Fruit fly (Drosophila melanogaster) whole organism, prepupa: ENCODE data around the gene CG43658.

Experiments used
- Blimp-1 ChIP-seq: fragments of 200-800 bp; sonication (Bioruptor generic); optimal IDR thresholded peaks from 3 replicates; lab custom pipeline; 2017; ENCODE audit warnings: missing biosample characterization, missing genetic modification characterization, mild to moderate bottlenecking, moderate library complexity, missing genetic modification reagents
- CG10669 ChIP-seq: fragments of 200-800 bp; sonication (Bioruptor generic); optimal IDR thresholded peaks from 3 replicates; lab custom pipeline; 2018; ENCODE audit warnings: missing biosample characterization, mild to moderate bottlenecking, missing genetic modification characterization, moderate library complexity
- CG11294 ChIP-seq: fragments of 200-800 bp; sonication (Bioruptor generic); IDR thresholded peaks from 2 replicates; pipeline ENCODE4 v1.3.6; 2022; ENCODE audit warnings: missing biosample characterization, missing genetic modification characterization
- CG11762 ChIP-seq: fragments of 200-800 bp; sonication (Bioruptor generic); optimal IDR thresholded peaks from 3 replicates; lab custom pipeline; 2016; ENCODE audit warnings: missing biosample characterization, missing genetic modification characterization; ENCODE audit not compliant: insufficient read depth
- CG11902 ChIP-seq: fragments of 200-800 bp; sonication (Bioruptor generic); optimal IDR thresholded peaks from 3 replicates; lab custom pipeline; 2016; ENCODE audit warnings: missing biosample characterization, missing genetic modification characterization
- CG15336 ChIP-seq: fragments of 200-800 bp; sonication (Bioruptor generic); IDR thresholded peaks from 2 replicates; pipeline ENCODE4 v1.3.6; 2022; ENCODE audit warnings: missing biosample characterization, missing genetic modification characterization
- CG1621 ChIP-seq: fragments of 200-800 bp; sonication (Bioruptor generic); optimal IDR thresholded peaks from 3 replicates; lab custom pipeline; 2018; ENCODE audit warnings: missing biosample characterization, mild to moderate bottlenecking, missing genetic modification characterization
- CG16779 ChIP-seq: fragments of 200-800 bp; sonication (Bioruptor generic); optimal IDR thresholded peaks from 3 replicates; lab custom pipeline; 2017; ENCODE audit warnings: missing biosample characterization, mild to moderate bottlenecking, missing genetic modification characterization
- CG3032 ChIP-seq: fragments of 200-800 bp; optimal IDR thresholded peaks from 2 replicates; lab custom pipeline; 2019; ENCODE audit warnings: missing biosample characterization, mild to moderate bottlenecking, missing genetic modification characterization, moderate library complexity
- CG3919 ChIP-seq: fragments of 200-800 bp; sonication (Bioruptor generic); optimal IDR thresholded peaks from 3 replicates; lab custom pipeline; 2016; ENCODE audit warnings: missing biosample characterization, missing genetic modification characterization
- CG4318 ChIP-seq: fragments of 200-800 bp; sonication (Bioruptor generic); optimal IDR thresholded peaks from 3 replicates; lab custom pipeline; 2017; ENCODE audit warnings: missing biosample characterization, mild to moderate bottlenecking, missing genetic modification characterization
- CG6276 ChIP-seq: fragments of 200-800 bp; sonication (Bioruptor generic); optimal IDR thresholded peaks from 2 replicates; lab custom pipeline; 2017; ENCODE audit warnings: missing biosample characterization, mild to moderate bottlenecking, missing genetic modification characterization
- CG6808 ChIP-seq: fragments of 200-800 bp; sonication (Bioruptor generic); optimal IDR thresholded peaks from 3 replicates; lab custom pipeline; 2017; ENCODE audit warnings: missing biosample characterization, missing genetic modification characterization, mild to moderate bottlenecking, moderate library complexity, missing genetic modification reagents
- CG6854 ChIP-seq: fragments of 200-800 bp; sonication (Bioruptor generic); optimal IDR thresholded peaks from 2 replicates; lab custom pipeline; 2017; ENCODE audit warnings: missing biosample characterization, mild to moderate bottlenecking, missing genetic modification characterization
- CG8119 ChIP-seq: fragments of 200-800 bp; sonication (Bioruptor generic); IDR thresholded peaks from 3 replicates; pipeline ENCODE4 v1.3.6; 2022; ENCODE audit warnings: missing biosample characterization, missing genetic modification characterization
- CG8319 ChIP-seq: fragments of 200-800 bp; sonication (Bioruptor generic); optimal IDR thresholded peaks from 3 replicates; lab custom pipeline; 2016; ENCODE audit warnings: missing biosample characterization, missing genetic modification characterization
- CG8632 ChIP-seq: fragments of 200-800 bp; sonication (Bioruptor generic); optimal IDR thresholded peaks from 3 replicates; lab custom pipeline; 2016; ENCODE audit warnings: missing biosample characterization, missing genetic modification characterization
- Eip78C ChIP-seq: fragments of 200-800 bp; sonication (Bioruptor generic); peaks from one replicate; lab custom pipeline; 2016; ENCODE audit warnings: missing biosample characterization, missing genetic modification characterization
- Eip93F ChIP-seq: fragments of 200-800 bp; sonication (Bioruptor generic); optimal IDR thresholded peaks from 2 replicates; lab custom pipeline; 2016; ENCODE audit warnings: missing biosample characterization, mild to moderate bottlenecking, missing genetic modification characterization
- Ets21C ChIP-seq: fragments of 200-800 bp; sonication (Bioruptor generic); optimal IDR thresholded peaks from 3 replicates; lab custom pipeline; 2016; ENCODE audit warnings: missing biosample characterization, missing genetic modification characterization
- Ets96B ChIP-seq: fragments of 200-800 bp; optimal IDR thresholded peaks from 2 replicates; lab custom pipeline; 2019; ENCODE audit warnings: missing biosample characterization, mild to moderate bottlenecking, missing genetic modification characterization, moderate library complexity
- Gug ChIP-seq: fragments of 200-800 bp; sonication (Bioruptor generic); IDR thresholded peaks from 2 replicates; pipeline ENCODE4 v1.3.6; 2022; ENCODE audit warnings: missing biosample characterization, missing genetic modification characterization
- Hr4 ChIP-seq: fragments of 200-800 bp; sonication (Bioruptor generic); optimal IDR thresholded peaks from 3 replicates; lab custom pipeline; 2016; ENCODE audit warnings: missing biosample characterization, missing genetic modification characterization
- Lpt ChIP-seq: fragments of 200-800 bp; sonication (Bioruptor generic); optimal IDR thresholded peaks from 3 replicates; lab custom pipeline; 2016; ENCODE audit warnings: missing biosample characterization, missing genetic modification characterization
- Met ChIP-seq: fragments of 200-800 bp; sonication (Bioruptor generic); optimal IDR thresholded peaks from 3 replicates; lab custom pipeline; 2016; ENCODE audit warnings: missing biosample characterization, missing genetic modification characterization
- OdsH ChIP-seq: fragments of 200-800 bp; sonication (Bioruptor generic); optimal IDR thresholded peaks from 3 replicates; lab custom pipeline; 2016; ENCODE audit warnings: missing biosample characterization, missing genetic modification characterization
- Sox14 ChIP-seq: fragments of 200-800 bp; sonication (Bioruptor generic); optimal IDR thresholded peaks from 3 replicates; lab custom pipeline; 2016; ENCODE audit warnings: missing biosample characterization, missing genetic modification characterization
- Sox15 ChIP-seq: fragments of 200-800 bp; sonication (Bioruptor generic); optimal IDR thresholded peaks from 3 replicates; lab custom pipeline; 2016; ENCODE audit warnings: missing biosample characterization, missing genetic modification characterization
- achi ChIP-seq: fragments of 200-800 bp; sonication (Bioruptor generic); optimal IDR thresholded peaks from 3 replicates; lab custom pipeline; 2016; ENCODE audit warnings: missing biosample characterization, missing genetic modification characterization
- cyc ChIP-seq: fragments of 200-800 bp; sonication (Bioruptor generic); optimal IDR thresholded peaks from 3 replicates; lab custom pipeline; 2016; ENCODE audit warnings: missing biosample characterization, missing genetic modification characterization
- dac ChIP-seq: fragments of 200-800 bp; sonication (Bioruptor generic); optimal IDR thresholded peaks from 2 replicates; lab custom pipeline; 2017; ENCODE audit warnings: missing biosample characterization, mild to moderate bottlenecking, missing genetic modification characterization
- dsx ChIP-seq: fragments of 200-800 bp; optimal IDR thresholded peaks from 3 replicates; lab custom pipeline; 2019; ENCODE audit warnings: missing biosample characterization, mild to moderate bottlenecking, missing genetic modification characterization, moderate library complexity; ENCODE audit not compliant: poor library complexity, severe bottlenecking
- eg ChIP-seq: fragments of 200-800 bp; sonication (Bioruptor generic); IDR thresholded peaks from 3 replicates; pipeline ENCODE4 v1.3.6; 2022; ENCODE audit warnings: missing biosample characterization, missing genetic modification characterization
- esn ChIP-seq: fragments of 200-800 bp; sonication (Bioruptor generic); optimal IDR thresholded peaks from 2 replicates; lab custom pipeline; 2016; ENCODE audit warnings: missing biosample characterization, mild to moderate bottlenecking, missing genetic modification characterization, moderate library complexity
- fd59A ChIP-seq: fragments of 200-800 bp; sonication (Bioruptor generic); optimal IDR thresholded peaks from 2 replicates; lab custom pipeline; 2017; ENCODE audit warnings: missing biosample characterization, mild to moderate bottlenecking, missing genetic modification characterization, missing genetic modification reagents
- fd85E ChIP-seq: fragments of 200-800 bp; sonication (Bioruptor generic); optimal IDR thresholded peaks from 3 replicates; lab custom pipeline; 2016; ENCODE audit warnings: missing biosample characterization, missing genetic modification characterization
- fkh ChIP-seq: fragments of 200-800 bp; sonication (Bioruptor generic); optimal IDR thresholded peaks from 3 replicates; lab custom pipeline; 2017; ENCODE audit warnings: missing biosample characterization, mild to moderate bottlenecking, missing genetic modification characterization, moderate library complexity
- lz ChIP-seq: fragments of 200-800 bp; sonication (Bioruptor generic); optimal IDR thresholded peaks from 3 replicates; lab custom pipeline; 2016; ENCODE audit warnings: missing biosample characterization, missing genetic modification characterization
- net ChIP-seq: fragments of 200-800 bp; sonication (Bioruptor generic); optimal IDR thresholded peaks from 3 replicates; lab custom pipeline; 2016; ENCODE audit warnings: missing biosample characterization, missing genetic modification characterization
- spab ChIP-seq: fragments of 200-800 bp; sonication (Bioruptor generic); optimal IDR thresholded peaks from 2 replicates; lab custom pipeline; 2017; ENCODE audit warnings: missing biosample characterization, mild to moderate bottlenecking, missing genetic modification characterization, missing genetic modification reagents
- svp ChIP-seq: fragments of 200-800 bp; sonication (Bioruptor generic); peaks from one replicate; lab custom pipeline; 2016; ENCODE audit warnings: missing biosample characterization, missing genetic modification characterization
- vri ChIP-seq: fragments of 200-800 bp; sonication (Bioruptor generic); optimal IDR thresholded peaks from 3 replicates; lab custom pipeline; 2016; ENCODE audit warnings: missing biosample characterization, mild to moderate bottlenecking, missing genetic modification characterization

CG43658 gene

DNA sequence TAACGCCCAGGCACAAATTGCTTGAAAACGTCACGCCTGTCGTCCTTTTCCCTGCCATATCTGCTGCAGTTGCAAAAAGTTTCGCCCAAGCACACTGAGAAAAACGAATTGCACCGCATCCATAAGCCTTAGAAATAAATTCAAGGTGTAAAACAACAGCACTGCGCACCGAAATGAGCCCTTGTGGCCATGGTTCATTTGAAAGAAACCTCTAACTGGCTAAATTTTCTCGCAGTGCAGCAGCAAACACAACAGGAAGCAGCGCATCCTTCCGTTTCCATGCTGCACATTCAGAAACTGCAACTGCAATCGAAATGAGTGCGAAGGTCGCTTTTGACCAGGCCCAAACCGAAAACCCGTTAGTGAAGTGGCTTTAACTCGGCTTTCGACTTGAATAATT, 136.6 kb downstream of the CG43658 start (continued):
- no peak for TF ChIP-seq dac (GFP tag; lab: Kevin White, UChicago)
- TF ChIP-seq CG8319 (GFP tag; lab: Kevin White, UChicago), result peak; percentile 11
- TF ChIP-seq CG8119, result no peak
- TF ChIP-seq OdsH, result peak; percentile 28
- TF ChIP-seq CG6854 (GFP tag; lab: Kevin White, UChicago), result no peak
- no peak for TF ChIP-seq Sox15
- no peak for TF ChIP-seq CG3919 (GFP tag; lab: Kevin White, UChicago)
- TF ChIP-seq CG11294, result 0 out of 2 replicates have a peak, but pooled peaks have one; percentile 25
- TF ChIP-seq svp (GFP tag; lab: Kevin White, UChicago), result no peak
- no peak for TF ChIP-seq vri (GFP tag; lab: Kevin White, UChicago)
- TF ChIP-seq spab, result no peak
- no peak for TF ChIP-seq lz (GFP tag; lab: Kevin White, UChicago)
- TF ChIP-seq CG11762 (GFP tag; lab: Kevin White, UChicago), result no peak
- TF ChIP-seq CG8632, result no peak
- no peak for TF ChIP-seq CG6276 (GFP tag; lab: Kevin White, UChicago)
- TF ChIP-seq Eip93F, result no peak
- no peak for TF ChIP-seq fd59A (GFP tag; lab: Kevin White, UChicago)
- TF ChIP-seq Ets96B (tag; lab: Kevin White, UChicago), result no peak
- TF ChIP-seq achi (GFP tag; lab: Kevin White, UChicago), result no peak
- no peak for TF ChIP-seq Hr4 (GFP tag; lab: Kevin White, UChicago)
- no peak for TF ChIP-seq CG10669
- TF ChIP-seq Sox14 (GFP tag; lab: Kevin White, UChicago), result no peak
- TF ChIP-seq fkh (GFP tag; lab: Kevin White, UChicago), result no peak

DNA sequence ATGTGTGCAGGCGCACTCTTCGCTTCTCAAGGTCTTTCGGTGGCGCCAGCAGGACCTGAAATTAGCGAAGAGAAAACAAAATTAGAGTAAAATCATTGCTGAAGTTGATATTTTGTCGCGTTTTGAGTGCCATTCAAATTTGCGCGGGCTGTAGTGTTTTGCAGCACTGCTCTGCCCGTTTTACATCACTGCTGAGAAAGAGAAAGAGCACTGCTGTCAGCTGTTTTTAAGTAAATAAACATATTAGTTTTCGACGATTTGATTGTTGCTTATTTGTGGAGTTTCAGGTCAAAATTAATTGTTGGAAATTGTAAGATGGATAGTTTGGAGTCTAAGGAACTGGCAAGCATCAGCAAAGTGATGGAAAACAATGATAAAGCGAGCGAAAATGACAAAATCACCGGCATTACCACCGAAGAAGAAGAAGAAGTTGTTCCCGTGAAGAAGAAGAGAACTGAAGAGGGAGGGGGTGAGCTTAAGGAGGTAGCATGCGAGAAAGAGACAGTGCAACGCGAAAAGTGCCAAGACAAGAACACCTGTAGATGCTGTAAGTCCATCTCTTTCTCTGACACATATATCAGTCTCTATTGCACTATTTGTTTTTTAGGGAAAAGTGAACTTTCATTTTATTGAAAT, 137.6 kb downstream of the CG43658 start, which contains the start of gene ENGase:
Gene ENGase (plus strand): TSS at position 282 of the 636 bp plus-strand sequence.
- TF ChIP-seq svp (GFP tag; lab: Kevin White, UChicago), result peak; percentile 51
- TF ChIP-seq fd85E (GFP tag; lab: Kevin White, UChicago), result no peak
- TF ChIP-seq cyc (GFP tag; lab: Kevin White, UChicago), result no peak
- TF ChIP-seq Lpt (GFP tag; lab: Kevin White, UChicago), result no peak
- no peak for TF ChIP-seq CG4318 (GFP tag; lab: Kevin White, UChicago)
- TF ChIP-seq Gug, result no peak
- no peak for TF ChIP-seq Blimp-1 (GFP tag; lab: Kevin White, UChicago)
- no peak for TF ChIP-seq CG15336 (GFP tag; lab: Robert Waterston, UW)
- TF ChIP-seq CG11902 (GFP tag; lab: Kevin White, UChicago), result no peak
- TF ChIP-seq CG6808 (GFP tag; lab: Kevin White, UChicago), result peak; percentile 54
- no peak for TF ChIP-seq CG16779 (tag; lab: Kevin White, UChicago)
- no peak for TF ChIP-seq CG1621 (tag; lab: Kevin White, UChicago)
- no peak for TF ChIP-seq net (GFP tag; lab: Kevin White, UChicago)
- no peak for TF ChIP-seq Eip78C
- peak; percentile 2 for TF ChIP-seq esn (GFP tag; lab: Kevin White, UChicago)
- no peak for TF ChIP-seq Met (GFP tag; lab: Kevin White, UChicago)
- TF ChIP-seq dsx, result no peak
- peak; percentile 16 for TF ChIP-seq achi (GFP tag; lab: Kevin White, UChicago)
- TF ChIP-seq vri (GFP tag; lab: Kevin White, UChicago), result no peak
- TF ChIP-seq eg (GFP tag; lab: Robert Waterston, UW), result no peak
- peak; percentile 97 for TF ChIP-seq fkh (GFP tag; lab: Kevin White, UChicago)
- TF ChIP-seq CG3919 (GFP tag; lab: Kevin White, UChicago), result no peak
- TF ChIP-seq Ets21C (GFP tag; lab: Kevin White, UChicago), result no peak
- no peak for TF ChIP-seq CG3032 (tag; lab: Kevin White, UChicago)
